Fruit fly (Drosophila melanogaster) whole organism, embryonic: Measurements from ENCODE around the gene PIG-Wb.

Experiments used
- ATbp ChIP-seq: fragments of 200-800 bp; sonication (Bioruptor generic); optimal IDR thresholded peaks from 2 replicates; lab custom pipeline; 2017; ENCODE audit warnings: missing biosample characterization, mild to moderate bottlenecking, missing genetic modification characterization, missing genetic modification reagents
- Abd-B ChIP-seq: fragments of 200-800 bp; sonication (Bioruptor generic); optimal IDR thresholded peaks from 2 replicates; lab custom pipeline; 2018; ENCODE audit warnings: missing biosample characterization, mild to moderate bottlenecking, missing genetic modification characterization, moderate library complexity
- Antp ChIP-seq: fragments of 200-800 bp; sonication (Bioruptor generic); optimal IDR thresholded peaks from 3 replicates; lab custom pipeline; 2016; ENCODE audit warnings: missing biosample characterization, missing genetic modification characterization
- Blimp-1 ChIP-seq: fragments of 200-800 bp; sonication (Bioruptor generic); optimal IDR thresholded peaks from 3 replicates; lab custom pipeline; 2018; ENCODE audit warnings: missing biosample characterization, missing genetic modification characterization, mild to moderate bottlenecking, moderate library complexity, missing genetic modification reagents
- CG13287 ChIP-seq: fragments of 200-800 bp; sonication (Bioruptor generic); IDR thresholded peaks from 2 replicates; pipeline ENCODE4 v1.3.6; 2022; ENCODE audit warnings: missing biosample characterization, missing genetic modification characterization; ENCODE audit not compliant: partially characterized antibody
- CG15269 ChIP-seq: fragments of 200-800 bp; sonication (Bioruptor generic); optimal IDR thresholded peaks from 2 replicates; lab custom pipeline; 2018; ENCODE audit warnings: missing biosample characterization, mild to moderate bottlenecking, missing genetic modification characterization, moderate library complexity
- CG17385 ChIP-seq: fragments of 200-800 bp; sonication (Bioruptor generic); optimal IDR thresholded peaks from 3 replicates; lab custom pipeline; 2018; ENCODE audit warnings: missing biosample characterization, mild to moderate bottlenecking, missing genetic modification characterization
- CG17568 ChIP-seq: fragments of 200-800 bp; sonication (Bioruptor generic); optimal IDR thresholded peaks from 2 replicates; lab custom pipeline; 2018; ENCODE audit warnings: missing biosample characterization, mild to moderate bottlenecking, missing genetic modification characterization, moderate library complexity
- CG30431 ChIP-seq: fragments of 200-800 bp; sonication (Bioruptor generic); optimal IDR thresholded peaks from 2 replicates; lab custom pipeline; 2017; ENCODE audit warnings: missing biosample characterization, missing genetic modification characterization
- CG31388 ChIP-seq: fragments of 200-800 bp; sonication (Bioruptor generic); optimal IDR thresholded peaks from 2 replicates; lab custom pipeline; 2016; ENCODE audit warnings: missing biosample characterization, missing genetic modification characterization
- CG31441 ChIP-seq: fragments of 200-800 bp; sonication (Bioruptor generic); IDR thresholded peaks from 2 replicates; pipeline ENCODE4 v1.3.6; 2022; ENCODE audit warnings: missing biosample characterization, missing genetic modification characterization
- CG4404 ChIP-seq: fragments of 200-800 bp; sonication (Bioruptor generic); IDR thresholded peaks from 2 replicates; pipeline ENCODE4 v1.3.6; 2022; ENCODE audit warnings: missing biosample characterization, missing genetic modification characterization
- CG4707 ChIP-seq: fragments of 200-800 bp; sonication (Bioruptor generic); optimal IDR thresholded peaks from 2 replicates; lab custom pipeline; 2018; ENCODE audit warnings: missing biosample characterization, mild to moderate bottlenecking, missing genetic modification characterization, moderate library complexity
- CG7556 ChIP-seq: fragments of 200-800 bp; sonication (Bioruptor generic); optimal IDR thresholded peaks from 2 replicates; lab custom pipeline; 2017; ENCODE audit warnings: missing biosample characterization, mild to moderate bottlenecking, missing genetic modification characterization
- CG8290 ChIP-seq, 3 experiments: fragments of 200-800 bp; sonication (Bioruptor generic); optimal IDR thresholded peaks; 2 replicates each; lab custom pipeline; 2016 to 2019; ENCODE audit warnings: missing biosample characterization in 3 of 3, missing genetic modification characterization in 3 of 3, mild to moderate bottlenecking in 2 of 3, moderate library complexity in 1 of 3
- CG9437 ChIP-seq: fragments of 200-800 bp; sonication (Bioruptor generic); optimal IDR thresholded peaks from 2 replicates; lab custom pipeline; 2018; ENCODE audit warnings: missing biosample characterization, mild to moderate bottlenecking, missing genetic modification characterization
- Dip3 ChIP-seq: fragments of 200-800 bp; sonication (Bioruptor generic); optimal IDR thresholded peaks from 3 replicates; lab custom pipeline; 2016; ENCODE audit warnings: missing biosample characterization, missing genetic modification characterization
- HLH54F ChIP-seq: fragments of 200-800 bp; sonication (Bioruptor generic); optimal IDR thresholded peaks from 3 replicates; lab custom pipeline; 2016; ENCODE audit warnings: missing biosample characterization, missing genetic modification characterization
- Hand ChIP-seq: fragments of 200-800 bp; sonication (Bioruptor generic); optimal IDR thresholded peaks from 2 replicates; lab custom pipeline; 2017; ENCODE audit warnings: mild to moderate bottlenecking, missing biosample characterization, missing genetic modification reagents, missing genetic modification characterization
- HmgD ChIP-seq: fragments of 200-800 bp; sonication (Bioruptor generic); optimal IDR thresholded peaks from 3 replicates; lab custom pipeline; 2016; ENCODE audit warnings: missing biosample characterization, missing genetic modification characterization
- HmgZ ChIP-seq: fragments of 200-800 bp; sonication (Bioruptor generic); optimal IDR thresholded peaks from 2 replicates; lab custom pipeline; 2018; ENCODE audit warnings: missing biosample characterization, mild to moderate bottlenecking, missing genetic modification characterization
- Mes4 ChIP-seq: fragments of 200-800 bp; sonication (Bioruptor generic); optimal IDR thresholded peaks from 2 replicates; lab custom pipeline; 2016; ENCODE audit warnings: missing biosample characterization, missing genetic modification characterization
- Neu2 ChIP-seq: fragments of 200-800 bp; sonication (Bioruptor generic); optimal IDR thresholded peaks from 3 replicates; lab custom pipeline; 2016; ENCODE audit warnings: missing biosample characterization, missing genetic modification characterization, borderline replicate concordance
- Poxn ChIP-seq: fragments of 200-800 bp; sonication (Bioruptor generic); IDR thresholded peaks from 2 replicates; pipeline ENCODE4 v1.3.6; 2022; ENCODE audit warnings: missing biosample characterization, missing genetic modification characterization
- Ptx1 ChIP-seq: fragments of 200-800 bp; sonication (Bioruptor generic); IDR thresholded peaks from 2 replicates; pipeline ENCODE4 v1.3.6; 2022; ENCODE audit warnings: missing biosample characterization, missing genetic modification characterization
- ara ChIP-seq: fragments of 200-800 bp; sonication (Bioruptor generic); IDR thresholded peaks from 2 replicates; pipeline ENCODE4 v1.3.6; 2022; ENCODE audit warnings: missing biosample characterization, missing genetic modification characterization
- bbx ChIP-seq: fragments of 200-800 bp; sonication (Bioruptor generic); IDR thresholded peaks from 2 replicates; pipeline ENCODE4 v1.3.6; 2022; ENCODE audit warnings: missing biosample characterization, missing genetic modification characterization; ENCODE audit not compliant: partially characterized antibody
- br ChIP-seq: fragments of >200 bp; optimal IDR thresholded peaks from 2 replicates; lab custom pipeline; 2017
- crc ChIP-seq: fragments of 200-800 bp; sonication (Bioruptor generic); optimal IDR thresholded peaks from 2 replicates; lab custom pipeline; 2016; ENCODE audit warnings: missing biosample characterization, missing genetic modification characterization
- en ChIP-seq: fragments of 200-800 bp; sonication (Bioruptor generic); optimal IDR thresholded peaks from 2 replicates; lab custom pipeline; 2016; ENCODE audit warnings: missing biosample characterization, missing genetic modification characterization
- ftz-f1 ChIP-seq: fragments of 200-800 bp; sonication (Bioruptor generic); optimal IDR thresholded peaks from 2 replicates; lab custom pipeline; 2016; ENCODE audit warnings: missing biosample characterization, missing genetic modification characterization
- gcm2 ChIP-seq: fragments of 200-800 bp; sonication (Bioruptor generic); optimal IDR thresholded peaks from 2 replicates; lab custom pipeline; 2016; ENCODE audit warnings: missing biosample characterization, missing genetic modification characterization
- hb ChIP-seq: fragments of 200-800 bp; sonication (Bioruptor generic); IDR thresholded peaks from 3 replicates; pipeline ENCODE4 v1.3.6; 2022; ENCODE audit warnings: missing biosample characterization, missing genetic modification characterization; ENCODE audit not compliant: partially characterized antibody
- hbn ChIP-seq: fragments of 200-800 bp; sonication (Bioruptor generic); IDR thresholded peaks from 2 replicates; pipeline ENCODE4 v1.3.6; 2022; ENCODE audit warnings: missing biosample characterization, missing genetic modification characterization; ENCODE audit not compliant: partially characterized antibody
- hkb ChIP-seq, 2 experiments: fragments of 200-800 bp in 1 of 2; fragments of >200 bp in 1 of 2; sonication (Bioruptor generic) in 1 of 2; IDR thresholded peaks in 1 of 2; optimal IDR thresholded peaks in 1 of 2; 2 replicates each; pipeline versions ENCODE4 v1.3.6 to Lab custom; 2017 to 2022; ENCODE audit warnings: missing biosample characterization in 1 of 2, missing genetic modification characterization in 1 of 2
- inv ChIP-seq: fragments of 200-800 bp; sonication (Bioruptor generic); IDR thresholded peaks from 2 replicates; pipeline ENCODE4 v1.3.6; 2022; ENCODE audit warnings: missing biosample characterization, missing genetic modification characterization; ENCODE audit not compliant: partially characterized antibody
- ken ChIP-seq: fragments of 200-800 bp; sonication (Bioruptor generic); IDR thresholded peaks from 3 replicates; pipeline ENCODE4 v1.3.6; 2022; ENCODE audit warnings: missing biosample characterization, missing genetic modification characterization
- luna ChIP-seq: fragments of 200-800 bp; sonication (Bioruptor generic); optimal IDR thresholded peaks from 2 replicates; lab custom pipeline; 2016; ENCODE audit warnings: missing biosample characterization, missing genetic modification characterization
- otp ChIP-seq: fragments of 200-800 bp; sonication (Bioruptor generic); IDR thresholded peaks from 3 replicates; pipeline ENCODE4, ENCODE4 v1.3.6; 2022; ENCODE audit warnings: missing biosample characterization, missing genetic modification characterization
- pan ChIP-seq, 4 experiments: fragments of >200 bp in 3 of 4; fragments of 200-800 bp in 1 of 4; sonication (Bioruptor generic) in 1 of 4; optimal IDR thresholded peaks in 3 of 4; IDR thresholded peaks in 1 of 4; 2 replicates each; pipeline versions ENCODE4 v1.3.6 to Lab custom; 2017 to 2022; ENCODE audit warnings: missing biosample characterization in 2 of 4, missing genetic modification characterization in 2 of 4, mixed read lengths in 1 of 4
- pb ChIP-seq: fragments of 200-800 bp; sonication (Bioruptor generic); optimal IDR thresholded peaks from 3 replicates; lab custom pipeline; 2016; ENCODE audit warnings: missing biosample characterization, missing genetic modification characterization
- pfk ChIP-seq: fragments of 200-800 bp; sonication (Bioruptor generic); optimal IDR thresholded peaks from 2 replicates; lab custom pipeline; 2018; ENCODE audit warnings: missing biosample characterization, mild to moderate bottlenecking, missing genetic modification characterization, moderate library complexity
- pita ChIP-seq: fragments of 200-800 bp; sonication (Bioruptor generic); optimal IDR thresholded peaks from 2 replicates; lab custom pipeline; 2017; ENCODE audit warnings: missing biosample characterization, mild to moderate bottlenecking, missing genetic modification characterization
- psq ChIP-seq: fragments of 200-800 bp; sonication (Bioruptor generic); optimal IDR thresholded peaks from 2 replicates; lab custom pipeline; 2017; ENCODE audit warnings: missing biosample characterization, missing genetic modification characterization
- sna ChIP-seq: fragments of 200-800 bp; sonication (Bioruptor generic); IDR thresholded peaks from 2 replicates; pipeline ENCODE4 v1.3.6; 2022; ENCODE audit warnings: missing biosample characterization, missing genetic modification characterization; ENCODE audit not compliant: partially characterized antibody
- tgo ChIP-seq: fragments of 200-800 bp; sonication (Bioruptor generic); IDR thresholded peaks from 3 replicates; pipeline ENCODE4 v1.3.6; 2022; ENCODE audit warnings: missing biosample characterization, missing genetic modification characterization
- wek ChIP-seq: fragments of 200-800 bp; sonication (Bioruptor generic); optimal IDR thresholded peaks from 3 replicates; lab custom pipeline; 2018; ENCODE audit warnings: missing biosample characterization, mild to moderate bottlenecking, missing genetic modification characterization, moderate library complexity

The PIG-Wb gene

DNA sequence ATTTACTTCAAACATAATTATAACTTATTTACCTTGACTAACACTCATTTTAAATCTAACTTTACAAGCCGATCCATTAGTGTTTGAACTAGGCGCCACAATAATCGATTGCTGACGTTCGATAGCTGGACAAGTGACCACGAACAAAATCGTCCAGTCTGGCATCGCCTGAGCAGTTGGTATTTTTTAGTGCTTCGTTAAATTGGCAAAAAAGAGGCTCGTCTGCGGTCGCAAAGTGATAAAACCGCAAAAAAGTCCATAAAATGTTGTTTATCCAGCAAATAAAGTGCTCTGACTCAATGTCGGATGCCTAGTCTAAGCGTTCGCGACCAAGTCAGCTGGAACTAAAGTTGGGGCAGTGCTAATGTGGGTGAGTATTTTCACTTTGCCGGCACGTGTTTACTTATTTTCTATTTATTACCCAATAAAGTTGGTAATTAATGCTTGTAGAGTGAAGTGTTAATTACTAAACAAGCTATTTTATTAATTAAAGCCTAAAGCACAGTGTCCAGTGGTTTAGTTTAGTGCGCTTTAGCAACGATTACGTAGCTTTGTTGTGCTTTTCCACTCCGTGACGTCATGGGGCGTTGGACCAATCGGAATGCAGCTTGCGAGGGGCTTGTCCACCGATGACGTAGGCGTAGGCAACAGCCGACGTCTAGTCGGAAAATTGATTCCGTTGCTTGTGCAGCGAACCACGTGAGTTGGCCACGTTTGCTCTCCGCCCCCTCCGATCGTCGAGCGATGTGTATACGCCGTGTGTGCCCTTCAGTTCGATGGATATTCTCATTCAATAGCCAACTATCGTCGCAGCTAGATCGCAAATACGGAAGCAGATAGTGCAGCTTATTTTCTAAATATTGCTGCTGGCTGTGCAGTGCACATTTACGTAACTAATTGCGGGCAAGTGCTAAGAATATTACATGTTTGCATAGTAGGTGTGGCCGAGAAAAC is 746 bp upstream of the PIG-Wb start, which contains the start of gene Gk2 (continued):
- TF ChIP-seq hbn (no peak), Abd-B (GFP tag; lab: Kevin White, UChicago) (peak; percentile 44), CG17568 (GFP tag; lab: Kevin White, UChicago) (no peak), Hand (GFP tag; lab: Kevin White, UChicago) (no peak), inv (GFP tag; lab: Robert Waterston, UW) (peak; percentile 27; the same call in 1 of the 2 replicates), tgo (GFP tag; lab: Robert Waterston, UW) (no peak), otp (no peak), ara (GFP tag; lab: Robert Waterston, UW) (no peak), gcm2 (GFP tag; lab: Kevin White, UChicago) (no peak), bbx (GFP tag; lab: Robert Waterston, UW) (peak; percentile 45), CG31441 (GFP tag; lab: Robert Waterston, UW) (no peak), CG15269 (tag; lab: Kevin White, UChicago) (no peak), psq (GFP tag; lab: Kevin White, UChicago) (no peak), pb (GFP tag; lab: Kevin White, UChicago) (no peak), Mes4 (no peak), luna (GFP tag; lab: Kevin White, UChicago) (no peak), en (GFP tag; lab: Kevin White, UChicago) (no peak), Dip3 (GFP tag; lab: Kevin White, UChicago) (no peak), wek (GFP tag; lab: Kevin White, UChicago) (no peak), hkb (optimal IDR thresholded peaks at IDR 0.05; lab: Kevin White, UChicago) (no peak), hkb (GFP tag; IDR thresholded peaks at IDR 0.05; lab: Robert Waterston, UW) (no peak), crc (GFP tag; lab: Kevin White, UChicago) (no peak), hb (no peak), CG4707 (GFP tag; lab: Kevin White, UChicago) (no peak), ken (GFP tag; lab: Robert Waterston, UW) (no peak), HmgZ (tag; lab: Kevin White, UChicago) (no peak), CG8290 (GFP tag; optimal IDR thresholded peaks at IDR 0.05; lab: Kevin White, UChicago) (no peak), CG8290 (tag; optimal IDR thresholded peaks at IDR 0.05; lab: Kevin White, UChicago) (peak in 1 of 2 experiments; percentile 11), HmgD (GFP tag; lab: Kevin White, UChicago) (no peak), CG13287 (peak; percentile 72), HLH54F (GFP tag; lab: Kevin White, UChicago) (no peak), sna (GFP tag; lab: Robert Waterston, UW) (peak; percentile 31; the same call in 1 of the 2 replicates), pfk (GFP tag; lab: Kevin White, UChicago) (no peak), Ptx1 (GFP tag; lab: Robert Waterston, UW) (no peak), Poxn (GFP tag; lab: Robert Waterston, UW) (no peak), Blimp-1 (GFP tag; lab: Kevin White, UChicago) (no peak), CG9437 (GFP tag; lab: Kevin White, UChicago) (peak; percentile 35), CG17385 (GFP tag; lab: Kevin White, UChicago) (no peak), CG4404 (GFP tag; lab: Robert Waterston, UW) (no peak), pan (optimal IDR thresholded peaks at IDR 0.05; lab: Kevin White, UChicago) (no peak), pan (GFP tag; optimal IDR thresholded peaks at IDR 0.05 in 1 of 2, IDR thresholded peaks at IDR 0.05 in 1 of 2) (no peak), pita (no peak), Antp (GFP tag; lab: Kevin White, UChicago) (no peak), Neu2 (GFP tag; lab: Kevin White, UChicago) (no peak), CG30431 (GFP tag; lab: Kevin White, UChicago) (no peak), CG7556 (GFP tag; lab: Kevin White, UChicago) (no peak), br (lab: Kevin White, UChicago) (no peak), ftz-f1 (GFP tag; lab: Kevin White, UChicago) (no peak), CG31388 (GFP tag; lab: Kevin White, UChicago) (no peak), ATbp (no peak)
